Worm (Caenorhabditis elegans): Measurements from ENCODE around the gene srd-17.

Gene srd-17

DNA sequence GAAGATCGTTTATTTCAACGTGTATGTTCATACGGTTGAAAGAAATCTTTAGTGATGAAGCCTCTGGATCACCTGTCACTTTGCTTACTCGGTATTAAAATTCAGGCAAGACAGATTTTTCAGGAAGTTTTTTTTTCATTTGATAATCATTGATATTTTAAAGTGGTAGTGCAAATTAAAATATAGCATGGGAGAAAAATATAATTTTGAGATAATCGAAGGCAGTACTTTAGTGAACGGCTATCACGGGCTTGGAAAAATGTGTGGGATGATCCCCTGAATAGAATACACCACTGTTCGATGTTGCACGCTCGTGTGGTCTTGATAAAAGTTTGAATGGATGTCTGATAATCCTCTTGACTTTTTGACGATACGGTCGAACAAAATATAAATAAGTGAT, 5.1 kb downstream of the srd-17 start:
- TF ChIP-seq mls-2 (tag; optimal IDR thresholded peaks at IDR 0.05) (no peak), unc-120 (tag; optimal IDR thresholded peaks at IDR 0.05; ENCODE audit: poor library complexity, severe bottlenecking) (no peak), lin-32 (GFP tag; optimal IDR thresholded peaks at IDR 0.05) (no peak), unc-62 (GFP tag; optimal IDR thresholded peaks at IDR 0.05) (no peak)

ce11 chrV:13426764-13427163, 5.8 kb downstream of the srd-17 start, which contains the start of gene srd-18:
Gene srd-18 (minus strand): TSS chrV:13426864.
- TF ChIP-seq mep-1 (tag; optimal IDR thresholded peaks at IDR 0.05) (no peak), unc-120 (tag; optimal IDR thresholded peaks at IDR 0.05; ENCODE audit: poor library complexity, severe bottlenecking) (no peak), elt-3 (tag; optimal IDR thresholded peaks at IDR 0.05) (no peak), unc-62 (GFP tag; optimal IDR thresholded peaks at IDR 0.05) (no peak)

ce11 chrV:13423608-13424007, 8.9 kb downstream of the srd-17 start, which contains the start of gene srv-10:
Gene srv-10 (plus strand): TSS chrV:13423908.
- TF ChIP-seq mab-5 (tag; optimal IDR thresholded peaks at IDR 0.05): no peak
- TF ChIP-seq ztf-11 (tag; optimal IDR thresholded peaks at IDR 0.05): no peak
- TF ChIP-seq nhr-12 (tag; optimal IDR thresholded peaks at IDR 0.05): no peak
- TF ChIP-seq bed-3 (GFP tag; optimal IDR thresholded peaks at IDR 0.05): no peak
- no peak for TF ChIP-seq blmp-1 (tag; optimal IDR thresholded peaks at IDR 0.05)
- no peak for TF ChIP-seq snpc-4 (tag; optimal IDR thresholded peaks at IDR 0.05)
- no peak for TF ChIP-seq mep-1 (tag; optimal IDR thresholded peaks at IDR 0.05)
- TF ChIP-seq lin-13 (tag; optimal IDR thresholded peaks at IDR 0.05): no peak
- no peak for TF ChIP-seq tbx-8 (GFP tag; optimal IDR thresholded peaks at IDR 0.05)
- no peak for TF ChIP-seq nhr-76 (tag; optimal IDR thresholded peaks at IDR 0.05)
- TF ChIP-seq nhr-237 (tag; optimal IDR thresholded peaks at IDR 0.05): no peak
- no peak for TF ChIP-seq ceh-43 (GFP tag; optimal IDR thresholded peaks at IDR 0.05)
- no peak for TF ChIP-seq lsy-2 (tag; optimal IDR thresholded peaks at IDR 0.05)
- TF ChIP-seq nhr-2 (tag; optimal IDR thresholded peaks at IDR 0.05): no peak
- no peak for TF ChIP-seq hlh-1 (tag; optimal IDR thresholded peaks at IDR 0.05)
- TF ChIP-seq ceh-39 (tag; optimal IDR thresholded peaks at IDR 0.05): no peak

DNA sequence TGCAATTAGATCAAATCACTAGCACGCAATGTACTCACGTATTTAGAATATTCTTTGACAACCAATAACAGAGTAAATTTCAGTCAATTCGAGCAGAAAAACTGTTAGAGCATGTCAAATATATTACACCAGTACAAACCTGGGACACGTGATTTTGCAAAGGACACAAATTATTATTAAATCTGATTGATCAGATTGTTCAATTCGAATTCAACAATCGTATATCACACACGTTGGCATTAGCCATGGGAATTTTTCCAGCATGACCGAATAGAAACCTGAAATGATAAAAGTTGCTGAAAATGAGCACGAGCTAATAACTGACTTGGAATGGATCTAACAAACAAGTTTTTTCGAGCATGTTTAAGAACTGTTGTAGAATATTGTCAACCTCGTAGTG, 9.5 kb downstream of the srd-17 start, which contains the start of gene srv-9:
srv-9 (minus strand) TSS at position 101 of the 400 bp plus-strand sequence.
- TF ChIP-seq lsy-2 (tag; optimal IDR thresholded peaks at IDR 0.05) (no peak), sem-2 (GFP tag; optimal IDR thresholded peaks at IDR 0.05) (no peak), mep-1 (tag; optimal IDR thresholded peaks at IDR 0.05) (no peak), pha-4 (tag; optimal IDR thresholded peaks at IDR 0.05) (no peak), ceh-83 (GFP tag; optimal IDR thresholded peaks at IDR 0.05) (no peak), blmp-1 (tag; optimal IDR thresholded peaks at IDR 0.05) (no peak), bed-3 (GFP tag; optimal IDR thresholded peaks at IDR 0.05) (no peak)

- no peak for TF ChIP-seq unc-62 (GFP tag; optimal IDR thresholded peaks at IDR 0.05)
- TF ChIP-seq drap-1 (GFP tag; optimal IDR thresholded peaks at IDR 0.05): no peak
- TF ChIP-seq lsy-2 (tag; optimal IDR thresholded peaks at IDR 0.05): no peak
- no peak for TF ChIP-seq nhr-28 (tag; optimal IDR thresholded peaks at IDR 0.05)
- no peak for TF ChIP-seq nhr-2 (tag; optimal IDR thresholded peaks at IDR 0.05)
- no peak for TF ChIP-seq snpc-4 (tag; optimal IDR thresholded peaks at IDR 0.05)
- TF ChIP-seq nhr-12 (tag; optimal IDR thresholded peaks at IDR 0.05): no peak
- TF ChIP-seq ztf-11 (tag; optimal IDR thresholded peaks at IDR 0.05): no peak
These were observed 10.8 kb downstream of the srd-17 start for ce11 chrV:13421697-13422096.

- TF ChIP-seq sptf-1 (tag; optimal IDR thresholded peaks at IDR 0.05): no peak
- no peak for TF ChIP-seq cnd-1 (tag; optimal IDR thresholded peaks at IDR 0.05)
- no peak for TF ChIP-seq ceh-83 (GFP tag; optimal IDR thresholded peaks at IDR 0.05)
- no peak for TF ChIP-seq ceh-39 (tag; optimal IDR thresholded peaks at IDR 0.05)
- TF ChIP-seq sem-2 (GFP tag; optimal IDR thresholded peaks at IDR 0.05): no peak
- no peak for TF ChIP-seq tbx-8 (GFP tag; optimal IDR thresholded peaks at IDR 0.05)
- no peak for TF ChIP-seq hlh-1 (tag; optimal IDR thresholded peaks at IDR 0.05)
- TF ChIP-seq pha-4 (tag; optimal IDR thresholded peaks at IDR 0.05): no peak
- TF ChIP-seq mab-5 (tag; optimal IDR thresholded peaks at IDR 0.05): no peak
- TF ChIP-seq blmp-1 (tag; optimal IDR thresholded peaks at IDR 0.05): no peak
- TF ChIP-seq unc-120 (tag; optimal IDR thresholded peaks at IDR 0.05; ENCODE audit: poor library complexity, severe bottlenecking): no peak
- TF ChIP-seq ztf-11 (tag; optimal IDR thresholded peaks at IDR 0.05): no peak
- no peak for TF ChIP-seq nhr-2 (tag; optimal IDR thresholded peaks at IDR 0.05)
- TF ChIP-seq bed-3 (GFP tag; optimal IDR thresholded peaks at IDR 0.05): no peak
- TF ChIP-seq nhr-237 (tag; optimal IDR thresholded peaks at IDR 0.05): no peak
- no peak for TF ChIP-seq drap-1 (GFP tag; optimal IDR thresholded peaks at IDR 0.05)
- TF ChIP-seq zip-8 (tag; optimal IDR thresholded peaks at IDR 0.05): no peak
These were observed 11.9 kb downstream of the srd-17 start, which contains the start of gene srv-8 for ce11 chrV:13420640-13421039. Gene srv-8 (minus strand): TSS chrV:13420740.
